Worm (Caenorhabditis elegans): Measurements from ENCODE around the gene F21G4.6.

Gene F21G4.6

DNA sequence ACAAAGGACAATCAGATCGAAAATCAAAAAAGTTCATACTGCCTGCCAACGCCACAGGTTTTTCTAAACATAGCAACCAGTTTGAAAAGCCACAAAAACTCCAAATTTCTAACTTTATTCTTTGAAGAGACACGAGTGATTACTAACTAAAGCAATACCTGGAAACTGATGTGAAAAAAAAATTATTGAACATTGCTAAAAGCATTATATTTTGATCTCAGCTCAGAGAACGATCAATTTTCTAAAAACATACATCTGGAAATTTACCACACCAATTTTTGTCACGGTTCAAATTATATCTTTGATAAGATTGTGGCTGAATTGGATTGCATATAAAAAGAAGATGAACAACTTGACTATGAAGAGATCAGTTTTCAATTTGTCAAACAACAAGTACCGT lies 40.2 kb upstream of the F21G4.6 start:
- TF ChIP-seq ham-2 (GFP tag; optimal IDR thresholded peaks at IDR 0.05) (no peak), ceh-39 (tag; optimal IDR thresholded peaks at IDR 0.05) (no peak), elt-3 (tag; optimal IDR thresholded peaks at IDR 0.05) (no peak), bed-3 (GFP tag; optimal IDR thresholded peaks at IDR 0.05) (no peak), lin-13 (tag; optimal IDR thresholded peaks at IDR 0.05) (no peak), sem-2 (GFP tag; optimal IDR thresholded peaks at IDR 0.05) (no peak)

DNA sequence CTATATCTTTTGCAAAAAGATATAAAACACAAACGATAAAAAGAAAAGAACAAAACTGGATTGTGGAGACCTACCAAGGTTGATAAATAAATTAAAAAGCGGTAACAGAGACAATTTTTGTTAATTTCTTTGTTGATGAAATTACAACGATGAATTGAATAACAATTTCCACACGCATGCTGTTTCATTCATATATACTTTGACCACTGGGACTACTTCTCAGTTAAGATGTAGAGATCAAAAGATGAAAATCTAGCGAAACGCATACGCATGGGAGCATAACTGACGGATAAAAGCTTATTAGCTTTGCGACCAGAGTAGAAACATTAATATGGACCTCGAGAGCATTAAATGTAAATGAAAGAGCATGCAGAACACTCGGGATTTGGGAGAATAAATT lies 38.8 kb upstream of the F21G4.6 start:
- TF ChIP-seq lin-32 (GFP tag; optimal IDR thresholded peaks at IDR 0.05) = no peak
- no peak for TF ChIP-seq elt-1 (tag; optimal IDR thresholded peaks at IDR 0.05; ENCODE audit: borderline replicate concordance, insufficient read depth)
- peak; percentile 66 for TF ChIP-seq ces-1 (GFP tag; optimal IDR thresholded peaks at IDR 0.05)
- TF ChIP-seq lin-13 (tag; optimal IDR thresholded peaks at IDR 0.05) = no peak
- TF ChIP-seq sptf-1 (tag; optimal IDR thresholded peaks at IDR 0.05) = no peak
- no peak for TF ChIP-seq unc-62 (GFP tag; optimal IDR thresholded peaks at IDR 0.05)

DNA sequence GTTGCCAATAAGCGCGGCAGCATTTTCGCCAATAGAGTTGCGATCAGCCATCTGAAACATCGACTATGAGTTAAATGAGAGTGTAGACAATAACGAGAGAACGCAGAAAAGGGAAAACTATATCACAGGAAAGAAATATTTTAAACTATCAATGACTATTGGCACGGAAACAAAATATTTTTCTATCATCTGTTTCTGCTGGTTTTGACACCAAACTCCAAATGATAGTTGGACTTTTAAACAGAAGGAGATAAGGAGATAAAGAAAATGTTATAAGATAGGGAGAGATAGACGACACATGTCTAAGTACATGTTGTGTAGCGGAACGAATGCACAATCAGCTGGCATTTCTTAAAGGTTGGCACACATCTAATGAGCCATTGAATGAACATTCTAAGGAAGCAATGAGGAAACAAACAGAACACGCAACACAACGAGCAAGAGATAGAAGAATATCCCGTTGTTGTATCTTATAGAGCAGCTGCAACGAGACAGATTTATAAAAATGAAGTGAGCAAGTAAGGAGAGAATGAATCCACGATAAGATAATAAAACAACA lies 37.3 kb upstream of the F21G4.6 start, which contains the start of gene cysl-1:
cysl-1 (minus strand) TSS at position 51 of the 559 bp plus-strand sequence.
- TF ChIP-seq unc-120 (tag; optimal IDR thresholded peaks at IDR 0.05; ENCODE audit: poor library complexity, severe bottlenecking) (peak; percentile 51), hlh-1 (tag; optimal IDR thresholded peaks at IDR 0.05) (peak; percentile 85), unc-62 (GFP tag; optimal IDR thresholded peaks at IDR 0.05) (peak; percentile 42), ztf-11 (tag; optimal IDR thresholded peaks at IDR 0.05) (no peak)

DNA sequence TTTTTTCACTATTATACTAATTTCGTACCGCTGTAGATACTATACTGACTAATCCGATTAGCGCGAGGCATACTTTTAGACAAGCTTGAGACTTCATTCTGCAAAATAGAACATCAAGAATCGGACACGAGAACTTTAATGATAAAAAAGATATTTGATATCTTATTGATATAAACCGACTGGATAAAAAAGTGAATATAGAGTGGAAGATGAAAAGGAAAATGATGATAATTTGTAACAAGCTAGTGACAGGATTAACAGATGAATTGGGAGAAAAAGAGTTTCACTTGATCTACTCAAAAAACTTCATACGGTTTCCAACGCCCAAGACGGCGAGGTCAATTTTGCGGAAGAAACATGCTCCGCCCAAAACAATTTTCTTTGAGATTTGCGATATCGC lies 31.7 kb upstream of the F21G4.6 start, which contains the start of gene nas-37:
nas-37 (minus strand) TSS at position 101 of the 400 bp plus-strand sequence.
- no peak for TF ChIP-seq unc-120 (tag; optimal IDR thresholded peaks at IDR 0.05; ENCODE audit: poor library complexity, severe bottlenecking)
- no peak for TF ChIP-seq lin-13 (tag; optimal IDR thresholded peaks at IDR 0.05)
- no peak for TF ChIP-seq ceh-39 (tag; optimal IDR thresholded peaks at IDR 0.05)
- TF ChIP-seq pha-4 (tag; optimal IDR thresholded peaks at IDR 0.05) = no peak
- TF ChIP-seq nhr-76 (tag; optimal IDR thresholded peaks at IDR 0.05) = no peak
- no peak for TF ChIP-seq flh-1 (GFP tag; optimal IDR thresholded peaks at IDR 0.05)
- no peak for TF ChIP-seq cnd-1 (tag; optimal IDR thresholded peaks at IDR 0.05)
- TF ChIP-seq snpc-4 (tag; optimal IDR thresholded peaks at IDR 0.05) = no peak
- TF ChIP-seq elt-3 (tag; optimal IDR thresholded peaks at IDR 0.05) = no peak
- no peak for TF ChIP-seq mls-2 (tag; optimal IDR thresholded peaks at IDR 0.05)
- no peak for TF ChIP-seq M03D4.4 (tag; optimal IDR thresholded peaks at IDR 0.05)
- no peak for TF ChIP-seq ham-2 (GFP tag; optimal IDR thresholded peaks at IDR 0.05)
- no peak for TF ChIP-seq ztf-11 (tag; optimal IDR thresholded peaks at IDR 0.05)
- TF ChIP-seq zip-8 (tag; optimal IDR thresholded peaks at IDR 0.05) = no peak
- no peak for TF ChIP-seq nhr-12 (tag; optimal IDR thresholded peaks at IDR 0.05)
- no peak for TF ChIP-seq nhr-2 (tag; optimal IDR thresholded peaks at IDR 0.05)
- no peak for TF ChIP-seq unc-62 (GFP tag; optimal IDR thresholded peaks at IDR 0.05)
- no peak for TF ChIP-seq unc-39 (tag; optimal IDR thresholded peaks at IDR 0.05)

DNA sequence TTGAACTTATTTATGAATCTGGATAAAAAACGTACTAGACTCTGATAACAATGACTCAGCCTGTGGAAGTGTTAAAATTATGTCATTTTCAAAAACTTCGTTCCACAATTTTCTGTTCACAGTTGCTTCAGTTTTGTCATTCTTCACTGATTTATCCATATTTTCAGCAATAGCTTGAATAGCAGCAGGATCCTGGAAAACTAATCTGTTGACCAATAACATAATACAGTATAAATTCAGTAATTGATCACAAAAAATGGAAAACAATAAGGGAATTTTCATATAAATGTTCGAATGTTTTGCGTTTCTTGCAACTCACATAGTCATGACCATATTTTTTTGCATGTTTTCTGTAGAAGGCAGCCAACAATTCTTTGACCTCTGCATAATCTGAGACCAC lies 31.3 kb upstream of the F21G4.6 start:
- no peak for TF ChIP-seq unc-39 (tag; optimal IDR thresholded peaks at IDR 0.05)
- no peak for TF ChIP-seq unc-120 (tag; optimal IDR thresholded peaks at IDR 0.05; ENCODE audit: poor library complexity, severe bottlenecking)
- TF ChIP-seq nhr-237 (tag; optimal IDR thresholded peaks at IDR 0.05) = no peak
- TF ChIP-seq nhr-2 (tag; optimal IDR thresholded peaks at IDR 0.05) = no peak
- TF ChIP-seq ceh-43 (GFP tag; optimal IDR thresholded peaks at IDR 0.05) = no peak
- TF ChIP-seq ces-1 (GFP tag; optimal IDR thresholded peaks at IDR 0.05) = no peak

DNA sequence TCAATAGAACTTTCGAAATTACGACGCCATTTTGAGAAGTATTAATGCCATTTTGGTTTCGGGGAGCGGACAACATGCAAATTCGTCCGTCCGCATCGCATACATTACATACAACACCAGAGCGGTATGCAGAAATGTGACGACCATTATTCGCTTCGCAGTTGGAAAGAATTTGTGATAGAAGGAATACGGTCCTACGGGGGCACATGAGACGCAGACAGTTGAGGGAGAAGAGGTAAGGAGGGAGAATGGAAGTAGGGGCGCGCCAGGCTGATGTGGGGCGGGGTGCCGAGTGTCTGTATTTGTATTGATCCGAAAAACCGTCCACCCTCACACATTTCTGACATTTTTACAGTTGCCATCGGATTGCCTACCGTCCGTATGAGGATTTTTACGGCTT lies 24.1 kb upstream of the F21G4.6 start:
- TF ChIP-seq ceh-43 (GFP tag; optimal IDR thresholded peaks at IDR 0.05) = no peak
- no peak for TF ChIP-seq drap-1 (GFP tag; optimal IDR thresholded peaks at IDR 0.05)
- TF ChIP-seq elt-1 (tag; optimal IDR thresholded peaks at IDR 0.05; ENCODE audit: borderline replicate concordance, insufficient read depth) = no peak
- no peak for TF ChIP-seq elt-3 (tag; optimal IDR thresholded peaks at IDR 0.05)
- no peak for TF ChIP-seq nhr-2 (tag; optimal IDR thresholded peaks at IDR 0.05)
- TF ChIP-seq lsy-2 (tag; optimal IDR thresholded peaks at IDR 0.05) = no peak
- TF ChIP-seq snpc-4 (tag; optimal IDR thresholded peaks at IDR 0.05) = no peak
